Fruit fly (Drosophila melanogaster) whole organism, wandering third instar larva: Measurements from ENCODE around the gene idc.
A peak's percentile ranks its signal among the peaks of the same experiment; 100 is the strongest.

ENCODE experiments used
- Dfd ChIP-seq: fragments of >200 bp; optimal IDR thresholded peaks from 2 replicates; lab custom pipeline; 2017; ENCODE audit warnings: missing biosample characterization, missing genetic modification characterization
- Jra ChIP-seq: sonication (Bioruptor generic); optimal IDR thresholded peaks from 2 replicates; lab custom pipeline; 2016; ENCODE audit warnings: missing biosample characterization, missing genetic modification characterization
- jim ChIP-seq: fragments of 175-275, 200-325 bp; sonication (Bioruptor generic); optimal IDR thresholded peaks from 2 replicates; lab custom pipeline; 2016; ENCODE audit warnings: missing biosample characterization, mild to moderate bottlenecking, missing genetic modification characterization
- psq ChIP-seq: fragments of 200-800 bp; sonication (Bioruptor generic); optimal IDR thresholded peaks from 3 replicates; lab custom pipeline; 2017; ENCODE audit warnings: missing biosample characterization, mild to moderate bottlenecking, missing genetic modification characterization, moderate library complexity

DNA sequence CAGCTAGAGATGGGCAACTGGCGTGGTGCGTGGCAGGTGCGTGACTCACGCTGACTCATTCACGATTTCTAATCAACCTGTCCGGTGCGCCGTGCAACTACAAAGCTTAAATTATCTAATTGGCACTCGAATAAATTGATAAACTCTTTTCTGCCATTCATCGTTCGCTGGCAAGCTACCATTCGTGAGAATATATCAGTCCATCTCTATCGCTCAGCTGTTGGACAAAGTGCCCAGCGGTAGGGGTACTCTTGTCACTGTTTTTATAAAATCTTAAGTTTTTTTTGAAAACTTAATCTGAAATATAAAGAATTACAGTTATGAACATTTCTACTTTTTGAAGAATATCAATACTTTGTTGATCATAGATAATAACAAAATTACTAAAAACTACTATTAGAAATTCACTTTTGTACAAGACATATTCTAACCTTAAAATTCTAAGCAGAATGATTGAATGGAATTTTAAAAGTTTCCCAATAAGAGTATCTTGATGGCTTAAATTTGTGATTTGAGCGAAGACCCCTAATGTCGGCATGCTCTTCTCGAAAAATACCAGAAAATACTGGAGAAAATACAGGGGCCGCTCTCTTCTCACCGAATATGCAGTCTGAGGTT is 10.4 kb upstream of the idc start, which contains the start of the genes PIG-L and psidin:
- TF ChIP-seq Jra (GFP tag; lab: Kevin White, UChicago) (no peak), psq (GFP tag; lab: Kevin White, UChicago) (peak; percentile 78), jim (no peak), Dfd (GFP tag; lab: Kevin White, UChicago) (no peak)
